Worm (Caenorhabditis elegans): ENCODE measurements around the gene abu-11.
A peak's percentile ranks its signal among the peaks of the same experiment; 100 is the strongest.

The abu-11 gene

DNA sequence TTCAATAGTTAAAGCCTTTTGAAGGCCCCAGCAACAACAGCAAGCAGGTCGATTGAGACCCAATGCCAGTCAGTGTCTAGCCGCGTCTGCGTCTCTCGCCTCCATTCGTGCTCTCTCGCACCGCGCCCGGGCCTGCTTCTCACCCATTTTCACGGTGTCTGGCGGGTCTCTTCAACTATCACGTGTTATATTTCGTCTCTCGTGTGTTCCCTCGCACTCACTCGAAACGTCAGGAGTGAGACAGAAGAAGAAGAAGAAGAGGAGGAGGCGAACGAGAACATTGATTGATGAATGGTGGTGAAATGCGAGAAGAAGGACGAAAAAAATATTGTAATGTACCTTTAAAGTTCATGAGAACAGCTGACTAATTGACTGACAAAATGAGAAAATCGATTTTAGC lies 26.9 kb upstream of the abu-11 start (continued):
- no peak for TF ChIP-seq snpc-4 (GFP tag; optimal IDR thresholded peaks at IDR 0.05)
- peak in 3 of 4 experiments; percentile 4 to 67 (median 31) for TF ChIP-seq snpc-4 (tag; optimal IDR thresholded peaks at IDR 0.05)
- peak; percentile 53 for TF ChIP-seq pbrm-1 (GFP tag; IDR thresholded peaks at IDR 0.05)
- 0 out of 2 replicates have a peak, but pooled peaks have one; percentile 36 for TF ChIP-seq madf-3 (GFP tag; IDR thresholded peaks at IDR 0.05)
- TF ChIP-seq F39B2.1 (GFP tag; IDR thresholded peaks at IDR 0.05) = no peak
- TF ChIP-seq nhr-80 (tag; optimal IDR thresholded peaks at IDR 0.05) = peak; percentile 67
- TF ChIP-seq egrh-3 (GFP tag; IDR thresholded peaks at IDR 0.05) = peak; percentile 68
- TF ChIP-seq C17E4.6 (GFP tag; IDR thresholded peaks at IDR 0.05) = no peak
- peak; percentile 28 for TF ChIP-seq lin-54 (GFP tag; optimal IDR thresholded peaks at IDR 0.05)
- 0 out of 2 replicates have a peak, but pooled peaks have one; percentile 20 for TF ChIP-seq Y95B8A.8 (GFP tag; IDR thresholded peaks at IDR 0.05)
- peak; percentile 58; the same call in 1 of the 2 replicates for TF ChIP-seq B0336.3 (GFP tag; IDR thresholded peaks at IDR 0.05)
- TF ChIP-seq attf-5 (GFP tag; optimal IDR thresholded peaks at IDR 0.05) = peak; percentile 86
- TF ChIP-seq bed-2 (GFP tag; IDR thresholded peaks at IDR 0.05) = no peak
- TF ChIP-seq lin-40 (tag; optimal IDR thresholded peaks at IDR 0.05) = peak; percentile 79
- TF ChIP-seq D2030.7 (GFP tag; IDR thresholded peaks at IDR 0.05) = no peak
- TF ChIP-seq ZK185.1 (tag; optimal IDR thresholded peaks at IDR 0.05; ENCODE audit: poor library complexity, severe bottlenecking) = no peak
- TF ChIP-seq hlh-26 (GFP tag; conservative IDR thresholded peaks at IDR 0.05) = no peak
- no peak for TF ChIP-seq rpc-1 (optimal IDR thresholded peaks at IDR 0.05)
- no peak for TF ChIP-seq rpc-1 (tag; optimal IDR thresholded peaks at IDR 0.05)
- TF ChIP-seq lir-1 (GFP tag; conservative IDR thresholded peaks at IDR 0.05) = 0 out of 2 replicates have a peak, but pooled peaks have one; percentile 39
- TF ChIP-seq mes-4 (tag; optimal IDR thresholded peaks at IDR 0.05) = no peak
- TF ChIP-seq akir-1 (GFP tag; optimal IDR thresholded peaks at IDR 0.05) = no peak
- TF ChIP-seq lin-35 (GFP tag; optimal IDR thresholded peaks at IDR 0.05) = peak in 1 of 3 experiments; percentile 51
- no peak for TF ChIP-seq hmg-20 (GFP tag; IDR thresholded peaks at IDR 0.05)
- TF ChIP-seq F37B4.10 (GFP tag; IDR thresholded peaks at IDR 0.05) = no peak
- TF ChIP-seq ceh-27 (GFP tag; optimal IDR thresholded peaks at IDR 0.05) = peak; percentile 69
- no peak for TF ChIP-seq xnd-1 (tag; optimal IDR thresholded peaks at IDR 0.05)
- no peak for TF ChIP-seq lsy-27 (tag; optimal IDR thresholded peaks at IDR 0.05; ENCODE audit: borderline replicate concordance, insufficient read depth)
- no peak for TF ChIP-seq ccch-3 (GFP tag; optimal IDR thresholded peaks at IDR 0.05)
- TF ChIP-seq ceh-79 (tag; optimal IDR thresholded peaks at IDR 0.05) = no peak
- TF ChIP-seq Y67H2A.10 (GFP tag; conservative IDR thresholded peaks at IDR 0.05) = no peak
- peak; percentile 32 for TF ChIP-seq chd-7 (tag; optimal IDR thresholded peaks at IDR 0.05)
- peak in 1 of 2 experiments; percentile 32 for TF ChIP-seq let-607 (tag; optimal IDR thresholded peaks at IDR 0.05)
- TF ChIP-seq rcor-1 (GFP tag; IDR thresholded peaks at IDR 0.05) = peak; percentile 38; the same call in 1 of the 2 replicates
- TF ChIP-seq nhr-90 (tag; optimal IDR thresholded peaks at IDR 0.05) = no peak
- 0 out of 2 replicates have a peak, but pooled peaks have one; percentile 44 for TF ChIP-seq hsf-1 (GFP tag; IDR thresholded peaks at IDR 0.05)
- no peak for TF ChIP-seq zim-3 (tag; optimal IDR thresholded peaks at IDR 0.05)
- no peak for TF ChIP-seq attf-6 (GFP tag; IDR thresholded peaks at IDR 0.05)
- no peak for TF ChIP-seq Y53F4B.3 (GFP tag; IDR thresholded peaks at IDR 0.05)
- no peak for TF ChIP-seq F23B12.7 (tag; optimal IDR thresholded peaks at IDR 0.05; ENCODE audit: insufficient read depth)
- TF ChIP-seq F57C9.4 (tag; optimal IDR thresholded peaks at IDR 0.05) = no peak
- TF ChIP-seq ztf-3 (GFP tag; optimal IDR thresholded peaks at IDR 0.05) = no peak
- TF ChIP-seq lin-26 (GFP tag; IDR thresholded peaks at IDR 0.05) = peak; percentile 69; the same call in 1 of the 2 replicates
- TF ChIP-seq ztf-25 (GFP tag; IDR thresholded peaks at IDR 0.05) = no peak
- no peak for TF ChIP-seq ceh-100 (GFP tag; IDR thresholded peaks at IDR 0.05)
- peak; percentile 79 for TF ChIP-seq somi-1 (GFP tag; optimal IDR thresholded peaks at IDR 0.05)
- TF ChIP-seq fkh-3 (tag; optimal IDR thresholded peaks at IDR 0.05) = no peak
- no peak for TF ChIP-seq dpff-1 (tag; optimal IDR thresholded peaks at IDR 0.05)
- peak; percentile 11 for TF ChIP-seq sdz-38 (tag; optimal IDR thresholded peaks at IDR 0.05)
